Worm (Caenorhabditis elegans) whole organism, L1 larva: ENCODE results near the gene famh-136.

ENCODE experiments used
- C04F5.9 ChIP-seq: sonication (generic microtip); optimal IDR thresholded peaks from 2 replicates; lab custom pipeline; 2016; ENCODE audit warnings: missing genetic modification characterization, missing compliant biosample characterization
- C16A3.4 ChIP-seq: fragments of 150-350 bp; optimal IDR thresholded peaks from 2 replicates; lab custom pipeline; 2014; ENCODE audit warnings: missing biosample characterization, missing genetic modification characterization
- C34B4.2 ChIP-seq: sonication (generic microtip); optimal IDR thresholded peaks from 2 replicates; lab custom pipeline; 2017; ENCODE audit warnings: mild to moderate bottlenecking, missing genetic modification characterization, missing compliant biosample characterization
- F16B12.6 ChIP-seq: fragments of 150-350 bp; optimal IDR thresholded peaks from 2 replicates; lab custom pipeline; 2014; ENCODE audit warnings: missing biosample characterization, missing genetic modification characterization
- alr-1 ChIP-seq: fragments of 200-800 bp; sonication (Bioruptor generic); optimal IDR thresholded peaks from 2 replicates; lab custom pipeline; 2018; ENCODE audit warnings: borderline replicate concordance, mild to moderate bottlenecking, missing genetic modification characterization, missing compliant biosample characterization
- aly-2 ChIP-seq: fragments of 150-350 bp; optimal IDR thresholded peaks from 2 replicates; lab custom pipeline; 2014; ENCODE audit warnings: missing biosample characterization, missing genetic modification characterization
- blmp-1 ChIP-seq: fragments of 150-350 bp; optimal IDR thresholded peaks from 2 replicates; lab custom pipeline; 2014; ENCODE audit warnings: missing biosample characterization, missing genetic modification characterization
- ceh-63 ChIP-seq: fragments of 200-800 bp; sonication (Bioruptor generic); optimal IDR thresholded peaks from 2 replicates; lab custom pipeline; 2018; ENCODE audit warnings: mild to moderate bottlenecking, missing genetic modification characterization, missing compliant biosample characterization
- ceh-8 ChIP-seq: fragments of 200-800 bp; sonication (Bioruptor generic); optimal IDR thresholded peaks from 2 replicates; lab custom pipeline; 2018; ENCODE audit warnings: mild to moderate bottlenecking, missing genetic modification characterization, moderate library complexity, missing compliant biosample characterization
- ceh-82 ChIP-seq, 3 experiments: fragments of 150-350 bp in 1 of 3; sonication (generic microtip) in 2 of 3; optimal IDR thresholded peaks; 2 replicates each; lab custom pipeline; 2014 to 2017; ENCODE audit warnings: missing biosample characterization in 3 of 3, missing genetic modification characterization in 3 of 3
- ces-1 ChIP-seq: fragments of 150-350 bp; optimal IDR thresholded peaks from 2 replicates; lab custom pipeline; 2014; ENCODE audit warnings: missing biosample characterization, missing genetic modification reagents, missing genetic modification characterization
- dpl-1 ChIP-seq, 3 experiments: fragments of 150-350 bp in 2 of 3; sonication (generic microtip) in 1 of 3; optimal IDR thresholded peaks; 2 replicates each; lab custom pipeline; 2014 to 2017; ENCODE audit warnings: missing biosample characterization in 3 of 3, missing genetic modification characterization in 3 of 3, missing genetic modification reagents in 3 of 3
- dsc-1 ChIP-seq: sonication (generic microtip); optimal IDR thresholded peaks from 2 replicates; lab custom pipeline; 2016; ENCODE audit warnings: mild to moderate bottlenecking, missing genetic modification characterization, missing compliant biosample characterization
- efl-1 ChIP-seq, 4 experiments: fragments of 150-350 bp; optimal IDR thresholded peaks in 3 of 4; peaks in 1 of 4; 1 replicate in 1 of 4; 2 replicates in 3 of 4; lab custom pipeline; 2014; ENCODE audit warnings: missing biosample characterization in 2 of 4, missing genetic modification characterization in 2 of 4, missing genetic modification reagents in 2 of 4
- efl-3 ChIP-seq: fragments of 200-800 bp; sonication (Bioruptor generic); optimal IDR thresholded peaks from 2 replicates; lab custom pipeline; 2018; ENCODE audit warnings: mild to moderate bottlenecking, missing genetic modification characterization, missing compliant biosample characterization
- egl-13 ChIP-seq: sonication (generic microtip); optimal IDR thresholded peaks from 2 replicates; lab custom pipeline; 2016; ENCODE audit warnings: missing genotype, missing genetic modification reagents, missing genetic modification characterization, missing compliant biosample characterization
- elt-3 ChIP-seq, 6 experiments: fragments of 150-350 bp in 1 of 6; sonication (generic microtip); optimal IDR thresholded peaks; 2 replicates each; lab custom pipeline; 2017 to 2018; ENCODE audit warnings: missing biosample characterization in 6 of 6, missing genetic modification characterization in 6 of 6, inconsistent platforms in 1 of 6
- fkh-10 ChIP-seq: sonication (generic microtip); optimal IDR thresholded peaks from 2 replicates; lab custom pipeline; 2017; ENCODE audit warnings: missing biosample characterization, missing genetic modification reagents, missing genetic modification characterization
- fkh-4 ChIP-seq: sonication (generic microtip); optimal IDR thresholded peaks from 2 replicates; lab custom pipeline; 2016; ENCODE audit warnings: missing compliant biosample characterization, missing genetic modification characterization, borderline replicate concordance
- fos-1 ChIP-seq: fragments of 150-350 bp; optimal IDR thresholded peaks from 2 replicates; lab custom pipeline; 2014; ENCODE audit warnings: missing biosample characterization, missing genetic modification characterization
- hlh-4 ChIP-seq: sonication (generic microtip); optimal IDR thresholded peaks from 2 replicates; lab custom pipeline; 2016; ENCODE audit warnings: mild to moderate bottlenecking, missing genetic modification characterization, missing compliant biosample characterization
- irx-1 ChIP-seq: sonication (generic microtip); optimal IDR thresholded peaks from 2 replicates; lab custom pipeline; 2016; ENCODE audit warnings: missing genetic modification characterization, missing compliant biosample characterization
- lin-35 ChIP-seq, 2 experiments: fragments of 150-350 bp; optimal IDR thresholded peaks; 2 replicates each; lab custom pipeline; 2014; ENCODE audit warnings: missing biosample characterization in 2 of 2, missing genetic modification characterization in 2 of 2, missing genetic modification reagents in 2 of 2
- lir-3 ChIP-seq: sonication (generic microtip); optimal IDR thresholded peaks from 2 replicates; lab custom pipeline; 2016; ENCODE audit warnings: mild to moderate bottlenecking, missing genetic modification characterization, moderate library complexity, missing compliant biosample characterization; ENCODE audit not compliant: poor library complexity
- lsy-2 ChIP-seq, 2 experiments: fragments of 150-350 bp; optimal IDR thresholded peaks; 2 replicates each; lab custom pipeline; 2014; ENCODE audit warnings: missing biosample characterization in 2 of 2, missing genetic modification characterization in 2 of 2
- mdl-1 ChIP-seq, 2 experiments: fragments of 150-350 bp; optimal IDR thresholded peaks; 2 replicates each; lab custom pipeline; 2014 to 2017; ENCODE audit warnings: missing biosample characterization in 2 of 2, missing genetic modification characterization in 2 of 2, inconsistent platforms in 1 of 2
- mep-1 ChIP-seq: fragments of 150-350 bp; optimal IDR thresholded peaks from 2 replicates; lab custom pipeline; 2014; ENCODE audit warnings: missing biosample characterization, missing genetic modification characterization
- nhr-19 ChIP-seq: fragments of 200-800 bp; sonication (Bioruptor generic); conservative IDR thresholded peaks from 2 replicates; pipeline ENCODE4 v1.3.6; 2022; ENCODE audit warnings: missing genetic modification characterization, missing compliant biosample characterization
- nhr-20 ChIP-seq: sonication (generic microtip); optimal IDR thresholded peaks from 2 replicates; lab custom pipeline; 2016; ENCODE audit warnings: mild to moderate bottlenecking, missing genetic modification characterization, missing compliant biosample characterization
- nhr-237 ChIP-seq: fragments of 150-350 bp; optimal IDR thresholded peaks from 2 replicates; lab custom pipeline; 2014; ENCODE audit warnings: missing biosample characterization, missing genetic modification characterization
- nhr-28 ChIP-seq: fragments of 150-350 bp; optimal IDR thresholded peaks from 2 replicates; lab custom pipeline; 2014; ENCODE audit warnings: missing biosample characterization, missing genetic modification characterization
- nhr-47 ChIP-seq: sonication (generic microtip); optimal IDR thresholded peaks from 2 replicates; lab custom pipeline; 2016; ENCODE audit warnings: mild to moderate bottlenecking, missing genetic modification characterization, moderate library complexity, missing compliant biosample characterization
- nhr-84 ChIP-seq: sonication (generic microtip); optimal IDR thresholded peaks from 2 replicates; lab custom pipeline; 2017; ENCODE audit warnings: missing biosample characterization, missing genetic modification characterization
- nhr-85 ChIP-seq: sonication (generic microtip); peaks from one replicate; lab custom pipeline; 2016; ENCODE audit warnings: missing genetic modification characterization, inconsistent platforms, missing compliant biosample characterization
- pax-3 ChIP-seq: fragments of 200-800 bp; sonication (Bioruptor generic); optimal IDR thresholded peaks from 2 replicates; lab custom pipeline; 2018; ENCODE audit warnings: mild to moderate bottlenecking, missing genetic modification characterization, moderate library complexity, missing compliant biosample characterization
- skn-1 ChIP-seq: fragments of 150-350 bp; optimal IDR thresholded peaks from 2 replicates; lab custom pipeline; 2014; ENCODE audit warnings: missing biosample characterization, missing genetic modification characterization
- sox-4 ChIP-seq: sonication (generic microtip); optimal IDR thresholded peaks from 2 replicates; lab custom pipeline; 2016; ENCODE audit warnings: missing genetic modification characterization, missing compliant biosample characterization
- sptf-1 ChIP-seq: fragments of 150-350 bp; optimal IDR thresholded peaks from 2 replicates; lab custom pipeline; 2014; ENCODE audit warnings: missing biosample characterization, missing genetic modification characterization
- tbx-2 ChIP-seq: sonication (generic microtip); optimal IDR thresholded peaks from 2 replicates; lab custom pipeline; 2016; ENCODE audit warnings: missing genetic modification characterization, missing compliant biosample characterization
- unc-130 ChIP-seq: fragments of 150-350 bp; optimal IDR thresholded peaks from 2 replicates; lab custom pipeline; 2017; ENCODE audit warnings: missing biosample characterization, missing genetic modification characterization, inconsistent platforms
- unc-62 ChIP-seq: fragments of 150-350 bp; optimal IDR thresholded peaks from 2 replicates; lab custom pipeline; 2014; ENCODE audit warnings: missing biosample characterization, missing genetic modification reagents, missing genetic modification characterization
- vab-15 ChIP-seq: sonication (generic microtip); optimal IDR thresholded peaks from 2 replicates; lab custom pipeline; 2017; ENCODE audit warnings: missing genotype, mild to moderate bottlenecking, missing genetic modification characterization, missing compliant biosample characterization
- xbp-1 ChIP-seq: sonication (generic microtip); optimal IDR thresholded peaks from 2 replicates; lab custom pipeline; 2016; ENCODE audit warnings: missing genetic modification characterization, missing compliant biosample characterization
- zag-1 ChIP-seq: fragments of 150-350 bp; optimal IDR thresholded peaks from 2 replicates; lab custom pipeline; 2014; ENCODE audit warnings: missing biosample characterization, missing genetic modification characterization
- zip-4 ChIP-seq: fragments of 200-800 bp; sonication (Bioruptor generic); optimal IDR thresholded peaks from 2 replicates; lab custom pipeline; 2018; ENCODE audit warnings: mild to moderate bottlenecking, missing genetic modification characterization, moderate library complexity, missing compliant biosample characterization
- ztf-11 ChIP-seq, 2 experiments: sonication (generic microtip); optimal IDR thresholded peaks; 2 replicates each; lab custom pipeline; 2016 to 2017; ENCODE audit warnings: missing genetic modification characterization in 2 of 2, missing biosample characterization in 1 of 2, missing compliant biosample characterization in 1 of 2

Gene famh-136

DNA sequence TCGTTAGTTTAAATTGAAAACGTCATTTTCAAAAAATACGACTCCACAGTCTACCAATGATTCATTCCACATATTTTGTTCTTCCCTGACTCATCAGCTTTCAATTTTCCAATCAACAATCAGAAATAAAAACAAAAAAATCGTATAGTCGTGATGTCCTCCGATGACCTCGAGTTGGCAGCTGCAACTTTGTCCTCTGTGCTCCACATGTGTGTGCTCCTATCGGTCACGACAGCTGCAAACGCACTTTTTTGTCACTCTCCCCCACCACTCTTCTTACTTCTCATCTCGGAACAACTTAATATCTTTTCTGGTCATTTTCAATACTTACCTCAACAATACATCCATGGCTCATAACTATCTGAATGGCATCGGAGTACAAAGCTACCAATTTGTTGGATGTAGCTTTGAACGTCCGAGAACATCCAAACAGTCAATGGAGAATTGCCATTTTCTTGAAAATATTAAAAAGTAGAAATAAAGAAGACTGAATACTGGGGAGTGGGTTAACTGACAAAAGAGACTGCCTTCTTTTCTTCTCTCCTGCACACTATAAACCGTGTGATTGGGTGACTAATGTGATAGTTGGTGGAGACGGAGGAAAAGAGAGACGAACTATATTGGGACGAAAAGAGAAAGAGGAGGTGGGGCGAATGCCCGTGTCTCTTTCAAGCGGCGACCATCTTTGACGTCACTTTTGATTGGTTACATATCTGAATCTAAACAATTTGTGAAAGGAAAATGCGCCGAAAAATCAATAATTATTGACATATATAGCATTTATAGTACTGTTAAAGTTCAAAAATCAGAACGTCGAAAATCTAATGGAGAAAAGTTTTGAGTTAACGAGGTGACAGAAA is 20.3 kb upstream of the famh-136 start (continued):
- TF ChIP-seq mep-1 (tag; lab: Kevin White, UChicago) (peak; percentile 33), sptf-1 (tag; lab: Kevin White, UChicago) (no peak), ceh-63 (GFP tag; lab: Kevin White, UChicago) (no peak), ztf-11 (tag; optimal IDR thresholded peaks at IDR 0.05; lab: Kevin White, UChicago) (no peak), lin-35 (GFP tag; optimal IDR thresholded peaks at IDR 0.05; lab: Kevin White, UChicago) (peak in 1 of 2 experiments; percentile 61), efl-1 (optimal IDR thresholded peaks at IDR 0.05; lab: Kevin White, UChicago) (no peak), efl-1 (GFP tag; optimal IDR thresholded peaks at IDR 0.05 in 1 of 2; lab: Kevin White, UChicago) (peak in 1 of 2 experiments; percentile 73), C04F5.9 (tag; lab: Kevin White, UChicago) (no peak), alr-1 (tag; lab: Kevin White, UChicago) (no peak), zag-1 (tag; lab: Kevin White, UChicago) (no peak), hlh-4 (tag; lab: Kevin White, UChicago) (no peak), F16B12.6 (tag; lab: Kevin White, UChicago) (no peak), aly-2 (tag; lab: Kevin White, UChicago) (no peak), vab-15 (tag; lab: Kevin White, UChicago) (peak; percentile 5), tbx-2 (tag; lab: Kevin White, UChicago) (no peak), elt-3 (tag; optimal IDR thresholded peaks at IDR 0.05; lab: Kevin White, UChicago) (peak in 1 of 6 experiments; percentile 75), unc-62 (GFP tag; lab: Kevin White, UChicago) (no peak), xbp-1 (tag; lab: Kevin White, UChicago) (peak; percentile 10), lsy-2 (tag; optimal IDR thresholded peaks at IDR 0.05; lab: Kevin White, UChicago) (peak; percentile 6 to 13), blmp-1 (peak; percentile 91), fkh-4 (no peak), C16A3.4 (tag; lab: Kevin White, UChicago) (peak; percentile 4), skn-1 (tag; lab: Kevin White, UChicago) (peak; percentile 8), C34B4.2 (tag; lab: Kevin White, UChicago) (no peak), irx-1 (tag; lab: Kevin White, UChicago) (no peak), pax-3 (tag; lab: Kevin White, UChicago) (no peak)

DNA sequence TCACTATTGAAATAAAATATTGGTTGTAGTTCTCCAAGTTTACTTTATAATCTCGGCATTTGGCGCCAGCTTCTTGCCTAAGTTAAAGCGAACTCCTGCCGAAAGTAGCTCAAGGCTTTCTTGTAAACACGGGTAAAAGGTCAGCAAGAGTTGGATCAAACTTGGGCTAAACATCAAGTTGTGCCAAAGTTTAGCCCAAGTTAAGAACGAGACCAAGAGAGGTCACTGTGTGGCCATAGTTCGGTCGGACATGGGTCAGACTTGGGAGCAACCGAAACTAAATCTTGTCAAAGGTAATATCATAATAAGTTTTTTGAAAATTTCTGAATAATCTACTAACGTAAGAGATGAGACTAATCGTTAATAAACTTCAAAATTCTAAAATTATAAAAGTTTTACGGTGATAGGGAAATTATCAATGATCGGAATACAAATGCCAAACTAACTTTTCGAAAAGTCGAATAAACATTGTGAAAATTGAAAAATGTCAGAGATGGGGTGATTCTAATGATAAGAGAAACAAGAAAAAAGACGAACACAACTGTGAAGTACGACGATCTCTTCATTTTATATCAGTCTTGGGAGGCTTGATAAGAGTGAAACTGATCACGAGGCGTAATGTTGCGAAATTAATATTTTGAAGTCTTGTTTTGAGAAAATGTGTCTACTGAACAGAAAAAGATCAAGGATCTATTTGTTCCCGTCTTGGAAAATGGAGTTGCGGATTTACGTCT is 19.5 kb upstream of the famh-136 start:
- TF ChIP-seq lsy-2 (tag; optimal IDR thresholded peaks at IDR 0.05; lab: Kevin White, UChicago) (peak; percentile 8 to 49), nhr-84 (tag; lab: Kevin White, UChicago) (no peak), lin-35 (GFP tag; optimal IDR thresholded peaks at IDR 0.05; lab: Kevin White, UChicago) (peak in 1 of 2 experiments; percentile 70), ceh-8 (GFP tag; lab: Kevin White, UChicago) (no peak), egl-13 (tag; lab: Kevin White, UChicago) (no peak), irx-1 (tag; lab: Kevin White, UChicago) (no peak), zip-4 (GFP tag; lab: Kevin White, UChicago) (peak; percentile 44), blmp-1 (peak; percentile 87), zag-1 (tag; lab: Kevin White, UChicago) (no peak), nhr-19 (peak; percentile 24; the same call in 1 of the 2 replicates), nhr-85 (tag; lab: Kevin White, UChicago) (peak; percentile 82), nhr-47 (tag; lab: Kevin White, UChicago) (no peak), unc-130 (no peak), mdl-1 (tag; optimal IDR thresholded peaks at IDR 0.05; lab: Kevin White, UChicago) (peak in 1 of 2 experiments; percentile 6), lir-3 (tag; lab: Kevin White, UChicago) (peak; percentile 7), ces-1 (no peak), dpl-1 (GFP tag; optimal IDR thresholded peaks at IDR 0.05; lab: Kevin White, UChicago) (peak in 2 of 3 experiments; percentile 2 to 18), fkh-10 (no peak), sox-4 (tag; lab: Kevin White, UChicago) (no peak), ztf-11 (tag; optimal IDR thresholded peaks at IDR 0.05; lab: Kevin White, UChicago) (no peak), C16A3.4 (tag; lab: Kevin White, UChicago) (no peak), fos-1 (no peak), dsc-1 (no peak), nhr-237 (tag; lab: Kevin White, UChicago) (no peak), nhr-20 (tag; lab: Kevin White, UChicago) (peak; percentile 74), nhr-28 (tag; lab: Kevin White, UChicago) (no peak), efl-3 (GFP tag; lab: Kevin White, UChicago) (no peak), ceh-82 (tag; optimal IDR thresholded peaks at IDR 0.05; lab: Kevin White, UChicago) (no peak)
